Worm (Caenorhabditis elegans) whole organism, L3 larva: ENCODE results near the gene ZK816.3.

Experiments
- R02D3.7 ChIP-seq: fragments of 150-350 bp; optimal IDR thresholded peaks from 2 replicates; lab custom pipeline; 2014; ENCODE audit warnings: missing biosample characterization, missing genetic modification characterization
- ZK546.5 ChIP-seq: sonication (generic microtip); optimal IDR thresholded peaks from 2 replicates; lab custom pipeline; 2017; ENCODE audit warnings: missing biosample characterization, missing genetic modification characterization
- aly-2 ChIP-seq: fragments of 150-350 bp; optimal IDR thresholded peaks from 2 replicates; lab custom pipeline; 2014; ENCODE audit warnings: missing biosample characterization, missing genetic modification characterization
- ama-1 ChIP-seq: fragments of 150-350 bp; optimal IDR thresholded peaks from 2 replicates; lab custom pipeline; 2018
- ceh-28 ChIP-seq: fragments of 150-350 bp; optimal IDR thresholded peaks from 2 replicates; lab custom pipeline; 2014; ENCODE audit warnings: missing biosample characterization, missing genetic modification reagents, missing genetic modification characterization
- ceh-82 ChIP-seq: fragments of 150-350 bp; optimal IDR thresholded peaks from 2 replicates; lab custom pipeline; 2014; ENCODE audit warnings: missing biosample characterization, missing genetic modification characterization
- daf-12 ChIP-seq: fragments of 150-350 bp; optimal IDR thresholded peaks from 2 replicates; lab custom pipeline; 2014; ENCODE audit warnings: missing biosample characterization, missing genetic modification reagents, missing genetic modification characterization
- egl-27 ChIP-seq: sonication (generic microtip); optimal IDR thresholded peaks from 4 replicates; lab custom pipeline; 2017; ENCODE audit warnings: missing biosample characterization, missing genetic modification reagents, missing genetic modification characterization
- egl-5 ChIP-seq: fragments of 150-350 bp; optimal IDR thresholded peaks from 2 replicates; lab custom pipeline; 2017; ENCODE audit warnings: missing biosample characterization, missing genetic modification reagents, missing genetic modification characterization, inconsistent platforms
- elt-1 ChIP-seq: fragments of 150-350 bp; optimal IDR thresholded peaks from 2 replicates; lab custom pipeline; 2014; ENCODE audit warnings: missing biosample characterization, missing genetic modification characterization
- elt-2 ChIP-seq: sonication (generic microtip); optimal IDR thresholded peaks from 2 replicates; lab custom pipeline; 2016; ENCODE audit warnings: missing genetic modification reagents, mild to moderate bottlenecking, missing genetic modification characterization, missing compliant biosample characterization
- elt-3 ChIP-seq, 3 experiments: fragments of 150-350 bp in 1 of 3; sonication (generic microtip) in 2 of 3; optimal IDR thresholded peaks; 2 replicates in 2 of 3; 4 replicates in 1 of 3; lab custom pipeline; 2014 to 2017; ENCODE audit warnings: missing biosample characterization in 3 of 3, missing genetic modification characterization in 3 of 3
- eor-1 ChIP-seq, 2 experiments: fragments of 150-350 bp; optimal IDR thresholded peaks; 2 replicates each; lab custom pipeline; 2014 to 2018; ENCODE audit warnings: missing biosample characterization in 2 of 2, missing genetic modification characterization in 2 of 2
- fkh-10 ChIP-seq: sonication (generic microtip); optimal IDR thresholded peaks from 2 replicates; lab custom pipeline; 2017; ENCODE audit warnings: missing biosample characterization, missing genetic modification reagents, missing genetic modification characterization
- fkh-2 ChIP-seq: fragments of 150-350 bp; optimal IDR thresholded peaks from 2 replicates; lab custom pipeline; 2014; ENCODE audit warnings: missing biosample characterization, missing genetic modification reagents, missing genetic modification characterization
- hmg-11 ChIP-seq: sonication (generic microtip); optimal IDR thresholded peaks from 2 replicates; lab custom pipeline; 2016; ENCODE audit warnings: missing genetic modification characterization, missing compliant biosample characterization
- jun-1 ChIP-seq: fragments of 150-350 bp; optimal IDR thresholded peaks from 2 replicates; lab custom pipeline; 2014; ENCODE audit warnings: missing biosample characterization, missing genetic modification reagents, missing genetic modification characterization
- lin-15B ChIP-seq: fragments of 150-350 bp; optimal IDR thresholded peaks from 2 replicates; lab custom pipeline; 2014; ENCODE audit warnings: missing biosample characterization, missing genetic modification characterization
- lin-39 ChIP-seq: fragments of 150-350 bp; optimal IDR thresholded peaks from 2 replicates; lab custom pipeline; 2018; ENCODE audit warnings: missing biosample characterization, missing genetic modification reagents, missing genetic modification characterization
- lsy-12 ChIP-seq: sonication (generic microtip); optimal IDR thresholded peaks from 2 replicates; lab custom pipeline; 2016; ENCODE audit warnings: mild to moderate bottlenecking, missing genetic modification characterization, missing compliant biosample characterization
- mdl-1 ChIP-seq: fragments of 150-350 bp; optimal IDR thresholded peaks from 2 replicates; lab custom pipeline; 2014; ENCODE audit warnings: missing biosample characterization, missing genetic modification characterization
- mml-1 ChIP-seq: fragments of 150-350 bp; sonication (generic microtip); optimal IDR thresholded peaks from 3 replicates; lab custom pipeline; 2014; ENCODE audit warnings: missing biosample characterization, missing genetic modification characterization
- nfya-1 ChIP-seq: sonication (generic microtip); optimal IDR thresholded peaks from 2 replicates; lab custom pipeline; 2017; ENCODE audit warnings: missing genetic modification characterization, mild to moderate bottlenecking, missing compliant biosample characterization, antibody characterized with exemption, moderate library complexity; ENCODE audit not compliant: insufficient read depth
- nhr-11 ChIP-seq: fragments of 150-350 bp; optimal IDR thresholded peaks from 2 replicates; lab custom pipeline; 2014; ENCODE audit warnings: missing biosample characterization, missing genetic modification characterization
- nhr-23 ChIP-seq: fragments of 150-350 bp; optimal IDR thresholded peaks from 2 replicates; lab custom pipeline; 2014; ENCODE audit warnings: missing biosample characterization, missing genetic modification reagents, missing genetic modification characterization
- nhr-25 ChIP-seq: sonication (generic microtip); optimal IDR thresholded peaks from 2 replicates; lab custom pipeline; 2017; ENCODE audit warnings: missing biosample characterization, missing genetic modification characterization
- nhr-43 ChIP-seq: sonication (generic microtip); optimal IDR thresholded peaks from 2 replicates; lab custom pipeline; 2016; ENCODE audit warnings: mild to moderate bottlenecking, missing genetic modification characterization, missing compliant biosample characterization; ENCODE audit not compliant: poor library complexity, severe bottlenecking
- nhr-67 ChIP-seq: fragments of 150-350 bp; optimal IDR thresholded peaks from 2 replicates; lab custom pipeline; 2014; ENCODE audit warnings: missing biosample characterization, missing genetic modification characterization
- nhr-76 ChIP-seq: fragments of 150-350 bp; sonication (generic microtip); optimal IDR thresholded peaks from 5 replicates; lab custom pipeline; 2014; ENCODE audit warnings: missing biosample characterization, missing genetic modification characterization
- nhr-77 ChIP-seq: fragments of 150-350 bp; optimal IDR thresholded peaks from 2 replicates; lab custom pipeline; 2014; ENCODE audit warnings: missing biosample characterization, missing genetic modification characterization
- pha-4 ChIP-seq: fragments of 150-350 bp; optimal IDR thresholded peaks from 2 replicates; lab custom pipeline; 2014; ENCODE audit warnings: missing biosample characterization, missing genetic modification reagents, missing genetic modification characterization
- pqm-1 ChIP-seq: fragments of 150-350 bp; optimal IDR thresholded peaks from 2 replicates; lab custom pipeline; 2017; ENCODE audit warnings: missing biosample characterization, missing genetic modification characterization, inconsistent platforms
- sea-2 ChIP-seq: fragments of 150-350 bp; sonication (generic microtip); optimal IDR thresholded peaks from 4 replicates; lab custom pipeline; 2014; ENCODE audit warnings: missing biosample characterization, missing genetic modification reagents, missing genetic modification characterization
- skn-1 ChIP-seq: fragments of 150-350 bp; optimal IDR thresholded peaks from 2 replicates; lab custom pipeline; 2014; ENCODE audit warnings: missing biosample characterization, missing genetic modification characterization
- tbx-2 ChIP-seq: sonication (generic microtip); optimal IDR thresholded peaks from 2 replicates; lab custom pipeline; 2016; ENCODE audit warnings: mild to moderate bottlenecking, missing genetic modification characterization, missing compliant biosample characterization
- unc-39 ChIP-seq: sonication (generic microtip); optimal IDR thresholded peaks from 4 replicates; lab custom pipeline; 2017; ENCODE audit warnings: missing biosample characterization, missing genetic modification characterization
- unc-62 ChIP-seq: fragments of 150-350 bp; sonication (generic microtip); optimal IDR thresholded peaks from 4 replicates; lab custom pipeline; 2014; ENCODE audit warnings: missing biosample characterization, missing genetic modification reagents, missing genetic modification characterization
- zag-1 ChIP-seq: fragments of 150-350 bp; optimal IDR thresholded peaks from 2 replicates; lab custom pipeline; 2014; ENCODE audit warnings: missing biosample characterization, missing genetic modification characterization
- ztf-11 ChIP-seq: fragments of 150-350 bp; optimal IDR thresholded peaks from 2 replicates; lab custom pipeline; 2014; ENCODE audit warnings: missing biosample characterization, missing genetic modification characterization
- ztf-4 ChIP-seq: fragments of 150-350 bp; optimal IDR thresholded peaks from 2 replicates; lab custom pipeline; 2014; ENCODE audit warnings: missing biosample characterization, missing genetic modification characterization

Gene ZK816.3

ce11 chrX:3351526-3351925 is 3.3 kb downstream of the ZK816.3 start, which contains the start of gene ZK816.1:
ZK816.1 (plus strand) TSS chrX:3351712.
- TF ChIP-seq zag-1 (no peak), R02D3.7 (tag; lab: Kevin White, UChicago) (no peak), ztf-4 (tag; lab: Kevin White, UChicago) (no peak), mml-1 (tag; lab: Kevin White, UChicago) (no peak), ama-1 (no peak), egl-5 (tag; lab: Kevin White, UChicago) (no peak), mdl-1 (tag; lab: Kevin White, UChicago) (no peak), ztf-11 (no peak), fkh-10 (no peak), nhr-76 (tag; lab: Kevin White, UChicago) (no peak), elt-2 (tag; lab: Kevin White, UChicago) (no peak), aly-2 (tag; lab: Kevin White, UChicago) (no peak), egl-27 (tag; lab: Kevin White, UChicago) (no peak), ceh-28 (no peak), fkh-2 (tag; lab: Kevin White, UChicago) (no peak)

- no peak for TF ChIP-seq ceh-82 (tag; lab: Kevin White, UChicago)
- TF ChIP-seq, all 47 proteins: peak for 0
These were observed 14.2 kb downstream of the ZK816.3 start, which contains the start of gene dhs-26 for ce11 chrX:3362378-3362777. dhs-26 (minus strand) TSS chrX:3362493.

- no peak for TF ChIP-seq nhr-77 (tag; lab: Kevin White, UChicago)
- no peak for TF ChIP-seq ztf-11
- no peak for TF ChIP-seq egl-5 (tag; lab: Kevin White, UChicago)
- no peak for TF ChIP-seq unc-39 (tag; lab: Kevin White, UChicago)
- TF ChIP-seq elt-3 (tag; optimal IDR thresholded peaks at IDR 0.05; lab: Kevin White, UChicago), result no peak
- TF ChIP-seq lsy-12 (tag; lab: Kevin White, UChicago), result no peak
- no peak for TF ChIP-seq nhr-43
These were observed 18.6 kb downstream of the ZK816.3 start for ce11 chrX:3366782-3367181.

ce11 chrX:3368659-3369058 is 20.5 kb downstream of the ZK816.3 start, which contains the start of gene ZK563.2:
ZK563.2 (plus strand) TSS chrX:3368959.
- TF ChIP-seq ama-1, result no peak
- TF ChIP-seq egl-5 (tag; lab: Kevin White, UChicago), result no peak
- TF ChIP-seq nhr-67, result no peak
- TF ChIP-seq jun-1 (tag; lab: Kevin White, UChicago), result no peak
- TF ChIP-seq unc-39 (tag; lab: Kevin White, UChicago), result no peak
- no peak for TF ChIP-seq elt-3 (tag; optimal IDR thresholded peaks at IDR 0.05; lab: Kevin White, UChicago)

ce11 chrX:3369442-3369841 is 21.3 kb downstream of the ZK816.3 start:
- TF ChIP-seq egl-5 (tag; lab: Kevin White, UChicago), result no peak
- TF ChIP-seq elt-1 (tag; lab: Kevin White, UChicago), result no peak
- no peak for TF ChIP-seq sea-2 (GFP tag; lab: Kevin White, UChicago)
- TF ChIP-seq pqm-1, result no peak
- no peak for TF ChIP-seq nhr-23 (tag; lab: Kevin White, UChicago)
- no peak for TF ChIP-seq mml-1 (tag; lab: Kevin White, UChicago)
- TF ChIP-seq aly-2 (tag; lab: Kevin White, UChicago), result no peak
- TF ChIP-seq lin-15B (tag; lab: Kevin White, UChicago), result no peak
- no peak for TF ChIP-seq skn-1 (tag; lab: Kevin White, UChicago)
- TF ChIP-seq nhr-11 (tag; lab: Kevin White, UChicago), result no peak
- TF ChIP-seq, all 47 proteins: peak for 0

ce11 chrX:3371264-3371663 is 23.1 kb downstream of the ZK816.3 start:
- no peak for TF ChIP-seq nhr-11 (tag; lab: Kevin White, UChicago)
- TF ChIP-seq nhr-43, result peak; percentile 61
- peak; percentile 38 for TF ChIP-seq pqm-1
- peak; percentile 22 for TF ChIP-seq lin-39
- TF ChIP-seq jun-1 (tag; lab: Kevin White, UChicago), result peak; percentile 44
- TF ChIP-seq lsy-12 (tag; lab: Kevin White, UChicago), result peak; percentile 54
- TF ChIP-seq tbx-2 (tag; lab: Kevin White, UChicago), result peak; percentile 65
- no peak for TF ChIP-seq ZK546.5 (tag; lab: Kevin White, UChicago)
- TF ChIP-seq nfya-1 (tag; lab: Kevin White, UChicago), result peak; percentile 57
- no peak for TF ChIP-seq R02D3.7 (tag; lab: Kevin White, UChicago)
- TF ChIP-seq egl-5 (tag; lab: Kevin White, UChicago), result peak; percentile 31
- peak; percentile 38 for TF ChIP-seq egl-27 (tag; lab: Kevin White, UChicago)
- peak; percentile 17 for TF ChIP-seq ztf-4 (tag; lab: Kevin White, UChicago)
- TF ChIP-seq nhr-23 (tag; lab: Kevin White, UChicago), result peak; percentile 54
- TF ChIP-seq daf-12 (tag; lab: Kevin White, UChicago), result no peak
- peak; percentile 67 for TF ChIP-seq pha-4 (tag; lab: Kevin White, UChicago)
- TF ChIP-seq fkh-10, result peak; percentile 4
- peak; percentile 74 for TF ChIP-seq hmg-11 (tag; lab: Kevin White, UChicago)
- no peak for TF ChIP-seq eor-1 (tag; optimal IDR thresholded peaks at IDR 0.05; lab: Kevin White, UChicago)
- no peak for TF ChIP-seq unc-62
- peak; percentile 43 for TF ChIP-seq elt-2 (tag; lab: Kevin White, UChicago)
- TF ChIP-seq nhr-25 (tag; lab: Kevin White, UChicago), result no peak
